Worm (Caenorhabditis elegans): Measurements from ENCODE around the gene C07G1.6.

ce11 chrIV:8234088-8234496 lies 23.9 kb upstream of the C07G1.6 start:
- no peak for TF ChIP-seq attf-6 (GFP tag; IDR thresholded peaks at IDR 0.05)
- TF ChIP-seq lag-1 (GFP tag; IDR thresholded peaks at IDR 0.05): no peak
- TF ChIP-seq pbrm-1 (GFP tag; IDR thresholded peaks at IDR 0.05): no peak
- TF ChIP-seq unc-62 (GFP tag; optimal IDR thresholded peaks at IDR 0.05): no peak
- TF ChIP-seq die-1 (tag; optimal IDR thresholded peaks at IDR 0.05): no peak
- TF ChIP-seq madf-8 (GFP tag; conservative IDR thresholded peaks at IDR 0.05): no peak
- no peak for TF ChIP-seq nhr-90 (tag; optimal IDR thresholded peaks at IDR 0.05)
- TF ChIP-seq athp-1 (tag; optimal IDR thresholded peaks at IDR 0.05): no peak
